Fruit fly (Drosophila melanogaster): Measurements from ENCODE around the gene Nup133.
A peak's percentile ranks its signal among the peaks of the same experiment; 100 is the strongest.

Nup133 gene

dm6 chr3R:22690311-22690710 is at the start of gene Nup133, which contains the start of gene wfs1 (continued):
- peak; percentile 29 for TF ChIP-seq CG8359 (GFP tag; optimal IDR thresholded peaks at IDR 0.05; ENCODE audit: borderline replicate concordance)
- no peak for TF ChIP-seq CG11093 (GFP tag; IDR thresholded peaks at IDR 0.05)
- peak; percentile 86 for TF ChIP-seq CG15601 (tag; optimal IDR thresholded peaks at IDR 0.05)
- TF ChIP-seq CG11247 (GFP tag; IDR thresholded peaks at IDR 0.05): 0 out of 2 replicates have a peak, but pooled peaks have one; percentile 46
- TF ChIP-seq danr (GFP tag; IDR thresholded peaks at IDR 0.05): no peak
- no peak for TF ChIP-seq Ravus (GFP tag; IDR thresholded peaks at IDR 0.05)
- peak; percentile 78 for TF ChIP-seq sob (GFP tag; IDR thresholded peaks at IDR 0.05)
- peak; percentile 67; the same call in 2 of the 3 replicates for TF ChIP-seq Opbp (GFP tag; IDR thresholded peaks at IDR 0.05; ENCODE audit: partially characterized antibody)
- peak; percentile 88 for TF ChIP-seq CG2678 (tag; optimal IDR thresholded peaks at IDR 0.05)
- TF ChIP-seq CG6654 (GFP tag; optimal IDR thresholded peaks at IDR 0.05): no peak
- peak; percentile 80 for TF ChIP-seq Hr3 (GFP tag; optimal IDR thresholded peaks at IDR 0.05)
- TF ChIP-seq ara (GFP tag; IDR thresholded peaks at IDR 0.05): 0 out of 2 replicates have a peak, but pooled peaks have one; percentile 5
- peak; percentile 46 for TF ChIP-seq Usf (GFP tag; optimal IDR thresholded peaks at IDR 0.05)
- peak; percentile 55 for TF ChIP-seq CG3407 (GFP tag; optimal IDR thresholded peaks at IDR 0.05)
- TF ChIP-seq MBD-R2 (GFP tag; IDR thresholded peaks at IDR 0.05): peak; percentile 88
- TF ChIP-seq Elba2 (GFP tag; optimal IDR thresholded peaks at IDR 0.05): peak; percentile 12
- TF ChIP-seq CG30403 (GFP tag; optimal IDR thresholded peaks at IDR 0.05): peak; percentile 84
- peak; percentile 56 for TF ChIP-seq YL-1 (GFP tag; optimal IDR thresholded peaks at IDR 0.05)
- peak; percentile 69 for TF ChIP-seq CG1233 (GFP tag; optimal IDR thresholded peaks at IDR 0.05)
- TF ChIP-seq CG4730 (GFP tag; IDR thresholded peaks at IDR 0.05): no peak
- peak; percentile 74 for TF ChIP-seq fd3F (GFP tag; optimal IDR thresholded peaks at IDR 0.05)
- peak; percentile 83 for TF ChIP-seq CG10979 (tag; optimal IDR thresholded peaks at IDR 0.05)
- TF ChIP-seq fu2 (GFP tag; optimal IDR thresholded peaks at IDR 0.05): no peak
- no peak for TF ChIP-seq cwo (GFP tag; optimal IDR thresholded peaks at IDR 0.05)
- no peak for TF ChIP-seq wek (GFP tag; optimal IDR thresholded peaks at IDR 0.05)
- no peak for TF ChIP-seq gro (GFP tag; optimal IDR thresholded peaks at IDR 0.05)
- TF ChIP-seq trh (GFP tag; optimal IDR thresholded peaks at IDR 0.05): peak; percentile 42
- no peak for TF ChIP-seq CG6683 (GFP tag; optimal IDR thresholded peaks at IDR 0.05)
- no peak for TF ChIP-seq pan (optimal IDR thresholded peaks at IDR 0.05)
- peak in 1 of 2 experiments; percentile 70 for TF ChIP-seq pan (GFP tag; optimal IDR thresholded peaks at IDR 0.05 in 1 of 2, IDR thresholded peaks at IDR 0.05 in 1 of 2)
- TF ChIP-seq CG1603 (tag; optimal IDR thresholded peaks at IDR 0.05): no peak
- peak; percentile 72 for TF ChIP-seq Sry-δ (GFP tag; optimal IDR thresholded peaks at IDR 0.05)
- peak; percentile 47 for TF ChIP-seq CG6765 (GFP tag; optimal IDR thresholded peaks at IDR 0.05)
- TF ChIP-seq CG17802 (tag; optimal IDR thresholded peaks at IDR 0.05): peak; percentile 14
- peak; percentile 64 for TF ChIP-seq CG4617 (GFP tag; optimal IDR thresholded peaks at IDR 0.05; ENCODE audit: borderline replicate concordance)
- peak; percentile 28 for TF ChIP-seq zfh2 (GFP tag; optimal IDR thresholded peaks at IDR 0.05)
- no peak for TF ChIP-seq PHDP (tag; optimal IDR thresholded peaks at IDR 0.05)
- peak; percentile 76 for TF ChIP-seq Meics (GFP tag; optimal IDR thresholded peaks at IDR 0.05)
- peak; percentile 93 for TF ChIP-seq CG17829 (tag; optimal IDR thresholded peaks at IDR 0.05)
- TF ChIP-seq CG17359 (tag; optimal IDR thresholded peaks at IDR 0.05): peak; percentile 73
- TF ChIP-seq Six4 (GFP tag; optimal IDR thresholded peaks at IDR 0.05): peak; percentile 60
- TF ChIP-seq sisA (GFP tag; IDR thresholded peaks at IDR 0.05): peak; percentile 44; the same call in 1 of the 2 replicates
- TF ChIP-seq CG13296 (GFP tag; optimal IDR thresholded peaks at IDR 0.05): peak; percentile 70
- peak; percentile 76 for TF ChIP-seq CG9817 (tag; optimal IDR thresholded peaks at IDR 0.05)
- no peak for TF ChIP-seq ro (GFP tag; IDR thresholded peaks at IDR 0.05)
- peak; percentile 68 for TF ChIP-seq Abd-B (GFP tag; optimal IDR thresholded peaks at IDR 0.05)
- TF ChIP-seq MESR4 (GFP tag; optimal IDR thresholded peaks at IDR 0.05): no peak
- peak; percentile 14 for TF ChIP-seq Lhr (GFP tag; optimal IDR thresholded peaks at IDR 0.05)
- peak in 1 of 2 experiments; percentile 75 for TF ChIP-seq dpn (GFP tag; optimal IDR thresholded peaks at IDR 0.05)
- no peak for TF ChIP-seq CG7786 (GFP tag; optimal IDR thresholded peaks at IDR 0.05)
